Fruit fly (Drosophila melanogaster) whole organism, embryonic: Measurements from ENCODE around the gene PCNA2.

Experiments used
- CG1024 ChIP-seq: fragments of 200-800 bp; sonication (Bioruptor generic); IDR thresholded peaks from 2 replicates; pipeline ENCODE4 v1.3.6; 2022; ENCODE audit warnings: missing biosample characterization, missing genetic modification characterization
- CG11398 ChIP-seq: fragments of 200-800 bp; sonication (Bioruptor generic); optimal IDR thresholded peaks from 2 replicates; lab custom pipeline; 2016; ENCODE audit warnings: missing biosample characterization, missing genetic modification characterization
- CG11456 ChIP-seq: fragments of 200-800 bp; sonication (Bioruptor generic); IDR thresholded peaks from 3 replicates; pipeline ENCODE4 v1.3.6; 2022; ENCODE audit warnings: missing biosample characterization, missing genetic modification characterization
- CG12104 ChIP-seq: fragments of 200-800 bp; sonication (Bioruptor generic); optimal IDR thresholded peaks from 3 replicates; lab custom pipeline; 2016; ENCODE audit warnings: missing biosample characterization, missing genetic modification characterization
- CG12744 ChIP-seq: fragments of 200-800 bp; sonication (Bioruptor generic); optimal IDR thresholded peaks from 2 replicates; lab custom pipeline; 2016; ENCODE audit warnings: missing biosample characterization, missing genetic modification characterization
- CG16779 ChIP-seq: fragments of 200-800 bp; sonication (Bioruptor generic); IDR thresholded peaks from 2 replicates; pipeline ENCODE4 v1.3.6; 2022; ENCODE audit warnings: missing biosample characterization, missing genetic modification characterization
- CG2120 ChIP-seq: fragments of 200-800 bp; sonication (Bioruptor generic); optimal IDR thresholded peaks from 3 replicates; lab custom pipeline; 2016; ENCODE audit warnings: missing biosample characterization, missing genetic modification characterization
- CG30431 ChIP-seq: fragments of 200-800 bp; sonication (Bioruptor generic); optimal IDR thresholded peaks from 2 replicates; lab custom pipeline; 2017; ENCODE audit warnings: missing biosample characterization, missing genetic modification characterization
- CG33213 ChIP-seq: fragments of 200-800 bp; sonication (Bioruptor generic); optimal IDR thresholded peaks from 3 replicates; lab custom pipeline; 2016; ENCODE audit warnings: missing biosample characterization, missing genetic modification characterization
- CG34376 ChIP-seq: fragments of 200-800 bp; sonication (Bioruptor generic); optimal IDR thresholded peaks from 2 replicates; lab custom pipeline; 2018; ENCODE audit warnings: missing biosample characterization, mild to moderate bottlenecking, missing genetic modification characterization
- CG3847 ChIP-seq: fragments of 200-800 bp; sonication (Bioruptor generic); IDR thresholded peaks from 2 replicates; pipeline ENCODE4 v1.3.6; 2022; ENCODE audit warnings: missing biosample characterization, missing genetic modification characterization
- CG4328 ChIP-seq: fragments of 200-800 bp; sonication (Bioruptor generic); optimal IDR thresholded peaks from 3 replicates; lab custom pipeline; 2017; ENCODE audit warnings: missing biosample characterization, missing genetic modification reagents, missing genetic modification characterization
- CG43689 ChIP-seq: fragments of 200-800 bp; sonication (Bioruptor generic); IDR thresholded peaks from 2 replicates; pipeline ENCODE4 v1.3.6; 2022; ENCODE audit warnings: missing biosample characterization, missing genetic modification characterization
- CG6254 ChIP-seq: fragments of 200-800 bp; sonication (Bioruptor generic); optimal IDR thresholded peaks from 3 replicates; lab custom pipeline; 2017; ENCODE audit warnings: mild to moderate bottlenecking, missing biosample characterization, missing genetic modification reagents, missing genetic modification characterization
- CG6791 ChIP-seq: fragments of 200-800 bp; sonication (Bioruptor generic); IDR thresholded peaks from 3 replicates; pipeline ENCODE4 v1.3.6; 2022; ENCODE audit warnings: missing biosample characterization, missing genetic modification characterization; ENCODE audit not compliant: partially characterized antibody
- CG7357 ChIP-seq: fragments of 200-800 bp; sonication (Bioruptor generic); IDR thresholded peaks from 3 replicates; pipeline ENCODE4 v1.3.6; 2022; ENCODE audit warnings: missing biosample characterization, missing genetic modification characterization
- CG7839 ChIP-seq: fragments of 200-800 bp; sonication (Bioruptor generic); optimal IDR thresholded peaks from 3 replicates; lab custom pipeline; 2018; ENCODE audit warnings: missing biosample characterization, mild to moderate bottlenecking, missing genetic modification characterization, moderate library complexity
- CG8281 ChIP-seq: fragments of 200-800 bp; sonication (Bioruptor generic); optimal IDR thresholded peaks from 2 replicates; lab custom pipeline; 2018; ENCODE audit warnings: missing biosample characterization, mild to moderate bottlenecking, missing genetic modification characterization, moderate library complexity
- CG9932 ChIP-seq: fragments of 200-800 bp; sonication (Bioruptor generic); IDR thresholded peaks from 2 replicates; pipeline ENCODE4 v1.3.6; 2022; ENCODE audit warnings: missing biosample characterization, missing genetic modification characterization
- Dip3 ChIP-seq: fragments of 200-800 bp; sonication (Bioruptor generic); optimal IDR thresholded peaks from 3 replicates; lab custom pipeline; 2016; ENCODE audit warnings: missing biosample characterization, missing genetic modification characterization
- Ets65A ChIP-seq: fragments of 200-800 bp; sonication (Bioruptor generic); peaks from one replicate; lab custom pipeline; 2016; ENCODE audit warnings: missing biosample characterization, missing genetic modification characterization
- MBD-R2 ChIP-seq: fragments of 200-800 bp; sonication (Bioruptor generic); IDR thresholded peaks from 2 replicates; pipeline ENCODE4 v1.3.6; 2022; ENCODE audit warnings: missing biosample characterization, missing genetic modification characterization
- MTF-1 ChIP-seq: fragments of 200-800 bp; sonication (Bioruptor generic); optimal IDR thresholded peaks from 2 replicates; lab custom pipeline; 2018; ENCODE audit warnings: missing biosample characterization, mild to moderate bottlenecking, missing genetic modification characterization, borderline replicate concordance
- Mad ChIP-seq: fragments of 200-800 bp; sonication (Bioruptor generic); optimal IDR thresholded peaks from 2 replicates; lab custom pipeline; 2016; ENCODE audit warnings: missing biosample characterization, missing genetic modification characterization
- Oaz ChIP-seq: fragments of 200-800 bp; sonication (Bioruptor generic); IDR thresholded peaks from 2 replicates; pipeline ENCODE4 v1.3.6; 2022; ENCODE audit warnings: missing biosample characterization, missing genetic modification characterization
- Sin3A ChIP-seq: fragments of >200 bp; optimal IDR thresholded peaks from 2 replicates; lab custom pipeline; 2018
- Ssrp ChIP-seq: fragments of 200-800 bp; sonication (Bioruptor generic); optimal IDR thresholded peaks from 2 replicates; lab custom pipeline; 2018; ENCODE audit warnings: missing biosample characterization, mild to moderate bottlenecking, missing genetic modification characterization, moderate library complexity
- Taf1 ChIP-seq: fragments of 200-800 bp; sonication (Bioruptor generic); IDR thresholded peaks from 2 replicates; pipeline ENCODE4 v1.3.6; 2022; ENCODE audit warnings: missing biosample characterization, missing genetic modification characterization
- Tbp ChIP-seq: fragments of >200 bp; optimal IDR thresholded peaks from 2 replicates; lab custom pipeline; 2018; ENCODE audit warnings: missing biosample characterization, missing genetic modification characterization
- Vsx1 ChIP-seq: fragments of 200-800 bp; sonication (Bioruptor generic); optimal IDR thresholded peaks from 2 replicates; lab custom pipeline; 2017; ENCODE audit warnings: missing biosample characterization, mild to moderate bottlenecking, missing genetic modification characterization, missing genetic modification reagents
- al ChIP-seq: fragments of 200-800 bp; sonication (Bioruptor generic); IDR thresholded peaks from 2 replicates; pipeline ENCODE4 v1.3.6; 2022; ENCODE audit warnings: missing biosample characterization, missing genetic modification characterization
- bowl ChIP-seq: fragments of 200-800 bp; sonication (Bioruptor generic); IDR thresholded peaks from 2 replicates; pipeline ENCODE4 v1.3.6; 2022; ENCODE audit warnings: missing biosample characterization, missing genetic modification characterization
- cad ChIP-seq: fragments of >200 bp; optimal IDR thresholded peaks from 2 replicates; lab custom pipeline; 2017; ENCODE audit warnings: missing biosample characterization, missing genetic modification characterization
- caup ChIP-seq: fragments of 200-800 bp; sonication (Bioruptor generic); optimal IDR thresholded peaks from 3 replicates; lab custom pipeline; 2017; ENCODE audit warnings: missing biosample characterization, mild to moderate bottlenecking, missing genetic modification characterization, moderate library complexity; ENCODE audit not compliant: severe bottlenecking
- chm ChIP-seq: fragments of 200-800 bp; sonication (Bioruptor generic); IDR thresholded peaks from 2 replicates; pipeline ENCODE4 v1.3.6; 2022; ENCODE audit warnings: missing biosample characterization, missing genetic modification characterization
- corto ChIP-seq: fragments of 200-800 bp; sonication (Bioruptor generic); optimal IDR thresholded peaks from 2 replicates; lab custom pipeline; 2016; ENCODE audit warnings: missing biosample characterization, mild to moderate bottlenecking, missing genetic modification characterization, moderate library complexity
- fd64A ChIP-seq: fragments of 200-800 bp; sonication (Bioruptor generic); optimal IDR thresholded peaks from 3 replicates; lab custom pipeline; 2018; ENCODE audit warnings: missing biosample characterization, mild to moderate bottlenecking, missing genetic modification characterization
- fru ChIP-seq: fragments of >200 bp; optimal IDR thresholded peaks from 2 replicates; lab custom pipeline; 2017
- grn ChIP-seq: fragments of 200-800 bp; sonication (Bioruptor generic); optimal IDR thresholded peaks from 3 replicates; lab custom pipeline; 2017; ENCODE audit warnings: missing biosample characterization, missing genetic modification characterization
- gt ChIP-seq: fragments of 200-800 bp; sonication (Bioruptor generic); IDR thresholded peaks from 2 replicates; pipeline ENCODE4 v1.3.6; 2022; ENCODE audit warnings: missing biosample characterization, missing genetic modification characterization
- ind ChIP-seq: fragments of 200-800 bp; sonication (Bioruptor generic); optimal IDR thresholded peaks from 3 replicates; lab custom pipeline; 2016; ENCODE audit warnings: missing biosample characterization, missing genetic modification characterization
- jigr1 ChIP-seq: fragments of 200-800 bp; sonication (Bioruptor generic); IDR thresholded peaks from 3 replicates; pipeline ENCODE4 v1.3.6; 2022; ENCODE audit warnings: missing biosample characterization, missing genetic modification characterization
- kay ChIP-seq: fragments of 200-800 bp; sonication (Bioruptor generic); optimal IDR thresholded peaks from 2 replicates; lab custom pipeline; 2016; ENCODE audit warnings: missing biosample characterization, missing genetic modification characterization
- lbe ChIP-seq: fragments of 200-800 bp; sonication (Bioruptor generic); optimal IDR thresholded peaks from 2 replicates; lab custom pipeline; 2016; ENCODE audit warnings: missing biosample characterization, mild to moderate bottlenecking, missing genetic modification characterization
- nau ChIP-seq: fragments of 200-800 bp; sonication (Bioruptor generic); optimal IDR thresholded peaks from 3 replicates; lab custom pipeline; 2017; ENCODE audit warnings: missing biosample characterization, mild to moderate bottlenecking, missing genetic modification characterization, missing genetic modification reagents
- nerfin-2 ChIP-seq: fragments of 200-800 bp; sonication (Bioruptor generic); IDR thresholded peaks from 2 replicates; pipeline ENCODE4 v1.3.6; 2022; ENCODE audit warnings: missing biosample characterization, missing genetic modification characterization; ENCODE audit not compliant: partially characterized antibody
- pfk ChIP-seq: fragments of 200-800 bp; sonication (Bioruptor generic); optimal IDR thresholded peaks from 2 replicates; lab custom pipeline; 2018; ENCODE audit warnings: missing biosample characterization, mild to moderate bottlenecking, missing genetic modification characterization, moderate library complexity
- sisA ChIP-seq: fragments of 200-800 bp; sonication (Bioruptor generic); IDR thresholded peaks from 2 replicates; pipeline ENCODE4 v1.3.6; 2022; ENCODE audit warnings: missing biosample characterization, missing genetic modification characterization
- sob ChIP-seq: fragments of 200-800 bp; sonication (Bioruptor generic); IDR thresholded peaks from 2 replicates; pipeline ENCODE4 v1.3.6; 2022; ENCODE audit warnings: missing biosample characterization, missing genetic modification characterization
- toy ChIP-seq: fragments of 200-800 bp; sonication (Bioruptor generic); IDR thresholded peaks from 2 replicates; pipeline ENCODE4 v1.3.6; 2022; ENCODE audit warnings: missing biosample characterization, missing genetic modification characterization
- unpg ChIP-seq: fragments of 200-800 bp; sonication (Bioruptor generic); optimal IDR thresholded peaks from 3 replicates; lab custom pipeline; 2018; ENCODE audit warnings: missing biosample characterization, mild to moderate bottlenecking, missing genetic modification characterization, moderate library complexity
- wek ChIP-seq: fragments of 200-800 bp; sonication (Bioruptor generic); optimal IDR thresholded peaks from 3 replicates; lab custom pipeline; 2018; ENCODE audit warnings: missing biosample characterization, mild to moderate bottlenecking, missing genetic modification characterization, moderate library complexity

The PCNA2 gene

DNA sequence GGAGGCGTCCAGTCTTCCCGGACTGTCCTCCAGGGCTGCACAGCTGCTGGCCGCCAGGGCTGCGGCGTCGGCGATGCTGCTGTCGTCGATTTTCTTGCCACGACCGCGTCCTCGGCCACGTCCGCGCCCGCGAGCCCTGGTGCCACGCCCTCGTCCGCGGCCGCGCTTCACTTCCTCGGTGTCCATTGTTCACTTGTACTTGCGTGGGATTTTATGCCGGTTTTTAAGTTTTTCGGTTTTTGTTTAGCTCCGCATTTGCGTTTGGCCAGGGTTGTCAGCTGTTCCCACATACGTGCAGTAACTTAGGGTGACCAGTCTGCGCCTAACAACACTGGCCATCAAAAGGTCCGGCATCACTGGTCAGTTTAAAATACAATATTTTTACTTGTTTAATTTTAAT, 1.6 kb downstream of the PCNA2 start, which contains the start of gene Hakai (continued):
- TF ChIP-seq bowl (no peak), CG6791 (peak; percentile 64; the same call in 2 of the 3 replicates), CG33213 (GFP tag; lab: Kevin White, UChicago) (peak; percentile 68), CG9932 (GFP tag; lab: Robert Waterston, UW) (peak; percentile 83), Mad (GFP tag; lab: Kevin White, UChicago) (peak; percentile 49), CG1024 (GFP tag; lab: Robert Waterston, UW) (peak; percentile 12; the same call in 1 of the 2 replicates), MTF-1 (no peak), corto (no peak), Vsx1 (GFP tag; lab: Kevin White, UChicago) (no peak), sob (GFP tag; lab: Robert Waterston, UW) (peak; percentile 60), sisA (GFP tag; lab: Robert Waterston, UW) (peak; percentile 54), caup (GFP tag; lab: Kevin White, UChicago) (peak; percentile 26), jigr1 (GFP tag; lab: Robert Waterston, UW) (no peak), unpg (GFP tag; lab: Kevin White, UChicago) (peak; percentile 25), CG8281 (tag; lab: Kevin White, UChicago) (no peak), wek (GFP tag; lab: Kevin White, UChicago) (no peak), Ssrp (tag; lab: Kevin White, UChicago) (no peak), gt (GFP tag; lab: Robert Waterston, UW) (no peak), fru (lab: Kevin White, UChicago) (no peak), CG11398 (peak; percentile 32), chm (0 out of 2 replicates have a peak, but pooled peaks have one; percentile 12), grn (no peak), CG12104 (GFP tag; lab: Kevin White, UChicago) (no peak), CG2120 (peak; percentile 75), Sin3A (lab: Kevin White, UChicago) (peak; percentile 81), CG11456 (GFP tag; lab: Robert Waterston, UW) (peak; percentile 67; the same call in 1 of the 3 replicates), CG7839 (tag; lab: Kevin White, UChicago) (peak; percentile 50), Tbp (no peak), CG30431 (GFP tag; lab: Kevin White, UChicago) (peak; percentile 18), nerfin-2 (GFP tag; lab: Robert Waterston, UW) (peak; percentile 33; the same call in 1 of the 2 replicates), cad (GFP tag; lab: Kevin White, UChicago) (no peak), CG16779 (GFP tag; lab: Robert Waterston, UW) (no peak), CG43689 (GFP tag; lab: Robert Waterston, UW) (no peak), Dip3 (GFP tag; lab: Kevin White, UChicago) (peak; percentile 65), toy (no peak), Ets65A (GFP tag; lab: Kevin White, UChicago) (peak; percentile 94), CG3847 (GFP tag; lab: Robert Waterston, UW) (peak; percentile 89), CG12744 (GFP tag; lab: Kevin White, UChicago) (peak; percentile 2), Oaz (GFP tag; lab: Robert Waterston, UW) (0 out of 2 replicates have a peak, but pooled peaks have one; percentile 9), al (GFP tag; lab: Robert Waterston, UW) (peak; percentile 55; the same call in 1 of the 2 replicates), pfk (GFP tag; lab: Kevin White, UChicago) (no peak), fd64A (no peak), CG6254 (GFP tag; lab: Kevin White, UChicago) (peak; percentile 35), MBD-R2 (peak; percentile 94), lbe (GFP tag; lab: Kevin White, UChicago) (no peak), CG34376 (GFP tag; lab: Kevin White, UChicago) (peak; percentile 82), kay (GFP tag; lab: Kevin White, UChicago) (no peak), ind (GFP tag; lab: Kevin White, UChicago) (peak; percentile 77), Taf1 (GFP tag; lab: Robert Waterston, UW) (peak; percentile 11; the same call in 1 of the 2 replicates), CG4328 (peak; percentile 33), CG7357 (peak; percentile 35; the same call in 1 of the 3 replicates), nau (GFP tag; lab: Kevin White, UChicago) (no peak)
